Worm (Caenorhabditis elegans) whole organism, L4/young adult: ENCODE data around the gene T28C6.5.

ENCODE experiments used
- dao-5 ChIP-seq: sonication (generic microtip); optimal IDR thresholded peaks from 2 replicates; lab custom pipeline; 2016; ENCODE audit warnings: missing genotype, missing genetic modification characterization, moderate library complexity, missing compliant biosample characterization
- him-1 ChIP-seq: sonication (generic microtip); optimal IDR thresholded peaks from 2 replicates; lab custom pipeline; 2016; ENCODE audit warnings: missing genotype, missing genetic modification reagents, missing genetic modification characterization, missing compliant biosample characterization

ce11 chrIV:8824145-8824833, 3.0 kb downstream of the T28C6.5 start, which contains the start of the genes col-117 and col-3:
- TF ChIP-seq him-1 (tag; lab: Kevin White, UChicago): no peak
- no peak for TF ChIP-seq dao-5 (tag; lab: Kevin White, UChicago)
